Worm (Caenorhabditis elegans) whole organism, late embryonic: ENCODE data around the gene T03D8.6.
A peak's percentile ranks its signal among the peaks of the same experiment; 100 is the strongest.

Source experiments
- F13H6.1 ChIP-seq: sonication (generic microtip); optimal IDR thresholded peaks from 2 replicates; lab custom pipeline; 2016; ENCODE audit warnings: missing genetic modification characterization, missing compliant biosample characterization
- ceh-14 ChIP-seq: sonication (generic microtip); optimal IDR thresholded peaks from 2 replicates; lab custom pipeline; 2016; ENCODE audit warnings: missing genotype, missing genetic modification characterization, missing compliant biosample characterization
- ceh-18 ChIP-seq: sonication (generic microtip); optimal IDR thresholded peaks from 2 replicates; lab custom pipeline; 2016; ENCODE audit warnings: missing genetic modification characterization, missing compliant biosample characterization
- ceh-31 ChIP-seq: sonication (generic microtip); optimal IDR thresholded peaks from 2 replicates; lab custom pipeline; 2016; ENCODE audit warnings: missing genetic modification characterization, missing compliant biosample characterization
- ceh-34 ChIP-seq: sonication (generic microtip); optimal IDR thresholded peaks from 2 replicates; lab custom pipeline; 2016; ENCODE audit warnings: mild to moderate bottlenecking, missing genetic modification characterization, missing compliant biosample characterization
- ceh-45 ChIP-seq: fragments of 200-800 bp; sonication (Bioruptor generic); IDR thresholded peaks from 2 replicates; pipeline ENCODE4 v1.3.6; 2022; ENCODE audit warnings: missing genetic modification reagents, missing genetic modification characterization, missing compliant biosample characterization
- ceh-6 ChIP-seq: fragments of 200-800 bp; sonication (Bioruptor generic); optimal IDR thresholded peaks from 2 replicates; lab custom pipeline; 2018; ENCODE audit warnings: mild to moderate bottlenecking, missing genetic modification characterization, missing compliant biosample characterization
- ceh-9 ChIP-seq: sonication (generic microtip); optimal IDR thresholded peaks from 2 replicates; lab custom pipeline; 2016; ENCODE audit warnings: mild to moderate bottlenecking, missing genetic modification characterization, inconsistent platforms, missing compliant biosample characterization
- che-1 ChIP-seq: sonication (generic microtip); optimal IDR thresholded peaks from 2 replicates; lab custom pipeline; 2016; ENCODE audit warnings: mild to moderate bottlenecking, missing genetic modification characterization, missing compliant biosample characterization
- dve-1 ChIP-seq: sonication (generic microtip); optimal IDR thresholded peaks from 2 replicates; lab custom pipeline; 2017; ENCODE audit warnings: antibody characterized with exemption, mild to moderate bottlenecking, missing genetic modification characterization, missing compliant biosample characterization
- elt-4 ChIP-seq: sonication (generic microtip); optimal IDR thresholded peaks from 2 replicates; lab custom pipeline; 2016; ENCODE audit warnings: missing genetic modification characterization, missing compliant biosample characterization
- ets-4 ChIP-seq: sonication (generic microtip); optimal IDR thresholded peaks from 2 replicates; lab custom pipeline; 2016; ENCODE audit warnings: missing genetic modification characterization, missing compliant biosample characterization
- eyg-1 ChIP-seq: sonication (generic microtip); optimal IDR thresholded peaks from 2 replicates; lab custom pipeline; 2016; ENCODE audit warnings: missing genotype, missing genetic modification characterization, missing compliant biosample characterization
- fax-1 ChIP-seq: sonication (generic microtip); optimal IDR thresholded peaks from 2 replicates; lab custom pipeline; 2016; ENCODE audit warnings: missing genotype, missing genetic modification characterization, missing compliant biosample characterization
- fkh-10 ChIP-seq: fragments of 150-350 bp; optimal IDR thresholded peaks from 2 replicates; lab custom pipeline; 2014; ENCODE audit warnings: missing biosample characterization, missing genetic modification reagents, missing genetic modification characterization
- hlh-15 ChIP-seq: sonication (generic microtip); optimal IDR thresholded peaks from 2 replicates; lab custom pipeline; 2016; ENCODE audit warnings: missing genetic modification characterization, missing compliant biosample characterization
- hlh-30 ChIP-seq: sonication (generic microtip); optimal IDR thresholded peaks from 2 replicates; lab custom pipeline; 2017; ENCODE audit warnings: antibody characterized with exemption, missing genetic modification characterization, missing compliant biosample characterization; ENCODE audit not compliant: insufficient read depth
- lim-6 ChIP-seq: sonication (generic microtip); optimal IDR thresholded peaks from 2 replicates; lab custom pipeline; 2016; ENCODE audit warnings: missing genetic modification characterization, missing compliant biosample characterization
- lin-11 ChIP-seq: fragments of 200-800 bp; sonication (Bioruptor generic); optimal IDR thresholded peaks from 2 replicates; lab custom pipeline; 2018; ENCODE audit warnings: mild to moderate bottlenecking, missing genetic modification characterization, missing compliant biosample characterization
- mec-3 ChIP-seq: sonication (generic microtip); optimal IDR thresholded peaks from 2 replicates; lab custom pipeline; 2016; ENCODE audit warnings: borderline replicate concordance, missing genetic modification characterization, missing compliant biosample characterization
- nhr-11 ChIP-seq: fragments of 150-350 bp; optimal IDR thresholded peaks from 2 replicates; lab custom pipeline; 2014; ENCODE audit warnings: missing biosample characterization, missing genetic modification characterization
- pag-3 ChIP-seq: sonication (generic microtip); optimal IDR thresholded peaks from 2 replicates; lab custom pipeline; 2016; ENCODE audit warnings: missing compliant biosample characterization, missing genetic modification characterization, borderline replicate concordance
- pax-1 ChIP-seq: fragments of 150-350 bp; optimal IDR thresholded peaks from 2 replicates; lab custom pipeline; 2014; ENCODE audit warnings: missing biosample characterization, missing genetic modification characterization
- pros-1 ChIP-seq: fragments of 150-350 bp; optimal IDR thresholded peaks from 2 replicates; lab custom pipeline; 2014; ENCODE audit warnings: missing biosample characterization, missing genetic modification reagents, missing genetic modification characterization
- ref-2 ChIP-seq: sonication (generic microtip); optimal IDR thresholded peaks from 2 replicates; lab custom pipeline; 2016; ENCODE audit warnings: missing genetic modification characterization, missing compliant biosample characterization
- rnt-1 ChIP-seq: sonication (generic microtip); optimal IDR thresholded peaks from 2 replicates; lab custom pipeline; 2016; ENCODE audit warnings: missing genetic modification characterization, missing compliant biosample characterization
- sdc-2 ChIP-seq: sonication (generic microtip); optimal IDR thresholded peaks from 2 replicates; lab custom pipeline; 2016; ENCODE audit warnings: missing genotype, missing genetic modification characterization, missing compliant biosample characterization
- sox-2 ChIP-seq: fragments of 200-800 bp; sonication (Bioruptor generic); IDR thresholded peaks from 2 replicates; pipeline ENCODE4 v1.3.6; 2022; ENCODE audit warnings: missing genetic modification reagents, missing genetic modification characterization, missing compliant biosample characterization
- sox-4 ChIP-seq: sonication (generic microtip); optimal IDR thresholded peaks from 2 replicates; lab custom pipeline; 2017; ENCODE audit warnings: mild to moderate bottlenecking, missing genetic modification characterization, inconsistent platforms, missing compliant biosample characterization
- tbx-7 ChIP-seq: sonication (generic microtip); optimal IDR thresholded peaks from 2 replicates; lab custom pipeline; 2016; ENCODE audit warnings: missing genotype, missing genetic modification characterization, missing compliant biosample characterization
- unc-42 ChIP-seq: sonication (generic microtip); optimal IDR thresholded peaks from 2 replicates; lab custom pipeline; 2016; ENCODE audit warnings: missing genotype, missing genetic modification characterization, missing compliant biosample characterization
- unc-86 ChIP-seq: sonication (generic microtip); optimal IDR thresholded peaks from 2 replicates; lab custom pipeline; 2016; ENCODE audit warnings: missing genetic modification characterization, missing compliant biosample characterization
- zip-5 ChIP-seq: sonication (generic microtip); optimal IDR thresholded peaks from 2 replicates; lab custom pipeline; 2016; ENCODE audit warnings: missing genetic modification characterization, missing compliant biosample characterization
- ztf-16 ChIP-seq: sonication (generic microtip); optimal IDR thresholded peaks from 2 replicates; lab custom pipeline; 2017; ENCODE audit warnings: missing genetic modification characterization, missing compliant biosample characterization

Gene T03D8.6

ce11 chrV:20826618-20827017, 6.5 kb upstream of the T03D8.6 start:
- TF ChIP-seq sox-2 (GFP tag; lab: Robert Waterston, UW) (no peak), sox-4 (no peak), ceh-9 (no peak), che-1 (tag; lab: Kevin White, UChicago) (no peak), F13H6.1 (no peak), hlh-30 (no peak), fkh-10 (GFP tag; lab: Kevin White, UChicago) (no peak), sdc-2 (tag; lab: Kevin White, UChicago) (no peak), hlh-15 (tag; lab: Kevin White, UChicago) (no peak), pax-1 (tag; lab: Kevin White, UChicago) (no peak), ceh-14 (tag; lab: Kevin White, UChicago) (no peak), dve-1 (no peak), eyg-1 (tag; lab: Kevin White, UChicago) (no peak), ztf-16 (tag; lab: Kevin White, UChicago) (no peak), tbx-7 (no peak), lin-11 (tag; lab: Kevin White, UChicago) (no peak), ceh-45 (GFP tag; lab: Robert Waterston, UW) (no peak)

ce11 chrV:20824962-20825609, 5.0 kb upstream of the T03D8.6 start, which contains the start of the genes gcy-22 and grl-14:
Gene gcy-22 (minus strand): TSS chrV:20825062.
Gene grl-14 (plus strand): TSS chrV:20825559.
- no peak for TF ChIP-seq pag-3 (tag; lab: Kevin White, UChicago)
- no peak for TF ChIP-seq fax-1
- no peak for TF ChIP-seq sox-2 (GFP tag; lab: Robert Waterston, UW)
- no peak for TF ChIP-seq unc-86 (tag; lab: Kevin White, UChicago)
- TF ChIP-seq elt-4 (tag; lab: Kevin White, UChicago) = no peak
- TF ChIP-seq rnt-1 = no peak
- TF ChIP-seq ceh-6 (GFP tag; lab: Kevin White, UChicago) = no peak
- TF ChIP-seq pax-1 (tag; lab: Kevin White, UChicago) = no peak
- TF ChIP-seq ceh-34 = no peak
- TF ChIP-seq ref-2 (tag; lab: Kevin White, UChicago) = no peak
- no peak for TF ChIP-seq F13H6.1
- TF ChIP-seq nhr-11 (tag; lab: Kevin White, UChicago) = no peak
- TF ChIP-seq eyg-1 (tag; lab: Kevin White, UChicago) = no peak
- no peak for TF ChIP-seq zip-5
- TF ChIP-seq hlh-15 (tag; lab: Kevin White, UChicago) = no peak
- no peak for TF ChIP-seq sox-4
- TF ChIP-seq ceh-9 = no peak
- TF ChIP-seq mec-3 (tag; lab: Kevin White, UChicago) = no peak

DNA sequence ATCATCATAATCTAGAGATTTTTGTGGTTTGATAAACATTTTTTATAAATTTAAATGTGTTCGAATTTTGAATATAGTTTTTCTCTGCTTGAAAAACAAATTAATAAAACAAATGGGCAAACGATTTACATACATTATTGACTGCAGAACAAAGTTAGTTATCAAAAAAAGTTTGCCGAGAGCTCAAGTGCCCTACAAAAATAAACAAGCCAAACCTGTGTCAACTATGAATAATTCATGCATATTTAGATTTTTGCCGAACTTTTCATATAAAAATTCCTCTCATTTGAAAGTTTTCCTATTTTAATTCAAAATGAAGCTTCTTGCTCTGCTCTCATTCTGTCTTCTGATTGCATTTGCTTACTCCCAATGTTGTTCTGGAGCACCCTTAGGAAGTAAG, 4.3 kb downstream of the T03D8.6 start, which contains the start of gene sshk-1:
Gene sshk-1, plus strand, starts transcription at position 301 of the 400 bp plus-strand sequence.
- no peak for TF ChIP-seq pax-1 (tag; lab: Kevin White, UChicago)
- no peak for TF ChIP-seq ceh-31 (tag; lab: Kevin White, UChicago)
- TF ChIP-seq ceh-34 = no peak
- no peak for TF ChIP-seq eyg-1 (tag; lab: Kevin White, UChicago)
- no peak for TF ChIP-seq lim-6 (tag; lab: Kevin White, UChicago)
- no peak for TF ChIP-seq ceh-18 (tag; lab: Kevin White, UChicago)

- TF ChIP-seq dve-1 (no peak), sox-4 (no peak), pros-1 (no peak), ets-4 (tag; lab: Kevin White, UChicago) (no peak), nhr-11 (tag; lab: Kevin White, UChicago) (no peak)
These were observed 5.7 kb downstream of the T03D8.6 start, which contains the start of gene Y44A6D.7 for ce11 chrV:20814424-20814823. Gene Y44A6D.7 (plus strand): TSS chrV:20814724.

- no peak for TF ChIP-seq F13H6.1
- TF ChIP-seq unc-42 (tag; lab: Kevin White, UChicago) = peak; percentile 18
- no peak for TF ChIP-seq pros-1
These were observed 6.5 kb downstream of the T03D8.6 start for ce11 chrV:20813646-20814045.
